Fruit fly (Drosophila melanogaster) Kc167 (cell line): ENCODE results near the gene vri.

Experiments used
- h ChIP-seq: fragments of >200 bp; optimal IDR thresholded peaks from 3 replicates; lab custom pipeline; 2018; ENCODE audit warnings: missing external identifiers
- insv ChIP-seq: fragments of >200 bp; optimal IDR thresholded peaks from 3 replicates; lab custom pipeline; 2018; ENCODE audit warnings: missing external identifiers
- psq ChIP-seq: fragments of >200 bp; optimal IDR thresholded peaks from 2 replicates; lab custom pipeline; 2017; ENCODE audit warnings: missing external identifiers
- ttk ChIP-seq: sonication (Bioruptor generic); optimal IDR thresholded peaks from 2 replicates; lab custom pipeline; 2017; ENCODE audit warnings: missing external identifiers

DNA sequence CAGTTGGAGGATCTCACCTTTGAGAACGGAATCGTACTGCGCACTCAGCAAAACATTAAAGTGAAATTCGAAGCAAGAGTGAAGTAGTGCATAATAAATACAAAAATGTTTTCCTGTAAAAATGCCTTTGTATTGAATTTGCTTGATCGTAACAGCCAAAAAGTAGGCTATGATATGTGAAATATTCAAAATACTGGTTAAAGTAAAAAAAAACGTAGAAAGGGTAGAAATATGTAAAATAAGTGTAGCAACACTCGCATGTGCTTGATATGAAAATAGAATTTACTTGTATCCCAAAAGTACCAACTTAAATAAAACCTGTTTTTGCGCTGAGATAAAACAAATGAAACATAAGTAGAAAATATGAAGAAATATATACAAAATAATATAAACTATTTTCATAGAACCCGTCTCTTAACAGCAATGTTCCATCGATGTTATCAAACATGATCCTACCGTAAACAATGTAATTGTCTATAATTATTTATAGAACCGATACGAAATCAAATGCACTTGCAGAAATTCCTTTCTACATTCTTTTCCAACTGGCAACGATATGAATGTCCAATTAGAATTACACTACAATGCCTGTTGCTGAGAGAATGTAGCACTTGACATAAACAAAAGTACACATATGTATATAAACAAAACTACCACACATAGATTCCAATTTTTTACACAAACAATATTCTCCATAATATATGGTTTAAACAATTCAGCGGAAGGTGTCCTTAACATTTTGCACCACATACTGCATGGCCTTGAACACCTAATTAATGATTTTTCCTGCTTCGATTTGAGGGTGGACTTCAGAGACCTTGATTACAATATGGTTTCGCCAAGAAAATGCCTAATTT is 18.3 kb upstream of the vri start:
- TF ChIP-seq psq (lab: Kevin White, UChicago) (no peak), h (lab: Kevin White, UChicago) (no peak), ttk (lab: Kevin White, UChicago) (no peak), insv (no peak)
